Worm (Caenorhabditis elegans) whole organism, L3 larva: Measurements from ENCODE around the gene fubl-1.

Experiments used
- R02D3.7 ChIP-seq: fragments of 150-350 bp; optimal IDR thresholded peaks from 2 replicates; lab custom pipeline; 2014; ENCODE audit warnings: missing biosample characterization, missing genetic modification characterization
- ZK546.5 ChIP-seq: sonication (generic microtip); optimal IDR thresholded peaks from 2 replicates; lab custom pipeline; 2017; ENCODE audit warnings: missing biosample characterization, missing genetic modification characterization
- aly-2 ChIP-seq: fragments of 150-350 bp; optimal IDR thresholded peaks from 2 replicates; lab custom pipeline; 2014; ENCODE audit warnings: missing biosample characterization, missing genetic modification characterization
- ama-1 ChIP-seq: fragments of 150-350 bp; optimal IDR thresholded peaks from 2 replicates; lab custom pipeline; 2018
- ceh-28 ChIP-seq: fragments of 150-350 bp; optimal IDR thresholded peaks from 2 replicates; lab custom pipeline; 2014; ENCODE audit warnings: missing biosample characterization, missing genetic modification reagents, missing genetic modification characterization
- ceh-82 ChIP-seq: fragments of 150-350 bp; optimal IDR thresholded peaks from 2 replicates; lab custom pipeline; 2014; ENCODE audit warnings: missing biosample characterization, missing genetic modification characterization
- egl-27 ChIP-seq: sonication (generic microtip); optimal IDR thresholded peaks from 4 replicates; lab custom pipeline; 2017; ENCODE audit warnings: missing biosample characterization, missing genetic modification reagents, missing genetic modification characterization
- egl-5 ChIP-seq: fragments of 150-350 bp; optimal IDR thresholded peaks from 2 replicates; lab custom pipeline; 2017; ENCODE audit warnings: missing biosample characterization, missing genetic modification reagents, missing genetic modification characterization, inconsistent platforms
- elt-1 ChIP-seq: fragments of 150-350 bp; optimal IDR thresholded peaks from 2 replicates; lab custom pipeline; 2014; ENCODE audit warnings: missing biosample characterization, missing genetic modification characterization
- elt-2 ChIP-seq: sonication (generic microtip); optimal IDR thresholded peaks from 2 replicates; lab custom pipeline; 2016; ENCODE audit warnings: missing genetic modification reagents, mild to moderate bottlenecking, missing genetic modification characterization, missing compliant biosample characterization
- eor-1 ChIP-seq, 2 experiments: fragments of 150-350 bp; optimal IDR thresholded peaks; 2 replicates each; lab custom pipeline; 2014 to 2018; ENCODE audit warnings: missing biosample characterization in 2 of 2, missing genetic modification characterization in 2 of 2
- fkh-10 ChIP-seq: sonication (generic microtip); optimal IDR thresholded peaks from 2 replicates; lab custom pipeline; 2017; ENCODE audit warnings: missing biosample characterization, missing genetic modification reagents, missing genetic modification characterization
- fkh-2 ChIP-seq: fragments of 150-350 bp; optimal IDR thresholded peaks from 2 replicates; lab custom pipeline; 2014; ENCODE audit warnings: missing biosample characterization, missing genetic modification reagents, missing genetic modification characterization
- fos-1 ChIP-seq: fragments of 150-350 bp; optimal IDR thresholded peaks from 2 replicates; lab custom pipeline; 2014; ENCODE audit warnings: missing biosample characterization, missing genetic modification characterization
- hmg-11 ChIP-seq: sonication (generic microtip); optimal IDR thresholded peaks from 2 replicates; lab custom pipeline; 2016; ENCODE audit warnings: missing genetic modification characterization, missing compliant biosample characterization
- jun-1 ChIP-seq: fragments of 150-350 bp; optimal IDR thresholded peaks from 2 replicates; lab custom pipeline; 2014; ENCODE audit warnings: missing biosample characterization, missing genetic modification reagents, missing genetic modification characterization
- lin-15B ChIP-seq: fragments of 150-350 bp; optimal IDR thresholded peaks from 2 replicates; lab custom pipeline; 2014; ENCODE audit warnings: missing biosample characterization, missing genetic modification characterization
- lin-39 ChIP-seq: fragments of 150-350 bp; optimal IDR thresholded peaks from 2 replicates; lab custom pipeline; 2018; ENCODE audit warnings: missing biosample characterization, missing genetic modification reagents, missing genetic modification characterization
- lsy-12 ChIP-seq: sonication (generic microtip); optimal IDR thresholded peaks from 2 replicates; lab custom pipeline; 2016; ENCODE audit warnings: mild to moderate bottlenecking, missing genetic modification characterization, missing compliant biosample characterization
- mdl-1 ChIP-seq: fragments of 150-350 bp; optimal IDR thresholded peaks from 2 replicates; lab custom pipeline; 2014; ENCODE audit warnings: missing biosample characterization, missing genetic modification characterization
- nfya-1 ChIP-seq: sonication (generic microtip); optimal IDR thresholded peaks from 2 replicates; lab custom pipeline; 2017; ENCODE audit warnings: missing genetic modification characterization, mild to moderate bottlenecking, missing compliant biosample characterization, antibody characterized with exemption, moderate library complexity; ENCODE audit not compliant: insufficient read depth
- nhr-11 ChIP-seq: fragments of 150-350 bp; optimal IDR thresholded peaks from 2 replicates; lab custom pipeline; 2014; ENCODE audit warnings: missing biosample characterization, missing genetic modification characterization
- nhr-12 ChIP-seq: fragments of 150-350 bp; optimal IDR thresholded peaks from 2 replicates; lab custom pipeline; 2014; ENCODE audit warnings: missing biosample characterization, missing genetic modification characterization
- nhr-23 ChIP-seq: fragments of 150-350 bp; optimal IDR thresholded peaks from 2 replicates; lab custom pipeline; 2014; ENCODE audit warnings: missing biosample characterization, missing genetic modification reagents, missing genetic modification characterization
- nhr-25 ChIP-seq: sonication (generic microtip); optimal IDR thresholded peaks from 2 replicates; lab custom pipeline; 2017; ENCODE audit warnings: missing biosample characterization, missing genetic modification characterization
- nhr-28 ChIP-seq: fragments of 150-350 bp; optimal IDR thresholded peaks from 2 replicates; lab custom pipeline; 2014; ENCODE audit warnings: missing biosample characterization, missing genetic modification characterization
- nhr-43 ChIP-seq: sonication (generic microtip); optimal IDR thresholded peaks from 2 replicates; lab custom pipeline; 2016; ENCODE audit warnings: mild to moderate bottlenecking, missing genetic modification characterization, missing compliant biosample characterization; ENCODE audit not compliant: poor library complexity, severe bottlenecking
- nhr-67 ChIP-seq: fragments of 150-350 bp; optimal IDR thresholded peaks from 2 replicates; lab custom pipeline; 2014; ENCODE audit warnings: missing biosample characterization, missing genetic modification characterization
- pha-4 ChIP-seq: fragments of 150-350 bp; optimal IDR thresholded peaks from 2 replicates; lab custom pipeline; 2014; ENCODE audit warnings: missing biosample characterization, missing genetic modification reagents, missing genetic modification characterization
- pqm-1 ChIP-seq: fragments of 150-350 bp; optimal IDR thresholded peaks from 2 replicates; lab custom pipeline; 2017; ENCODE audit warnings: missing biosample characterization, missing genetic modification characterization, inconsistent platforms
- sea-2 ChIP-seq: fragments of 150-350 bp; sonication (generic microtip); optimal IDR thresholded peaks from 4 replicates; lab custom pipeline; 2014; ENCODE audit warnings: missing biosample characterization, missing genetic modification reagents, missing genetic modification characterization
- skn-1 ChIP-seq: fragments of 150-350 bp; optimal IDR thresholded peaks from 2 replicates; lab custom pipeline; 2014; ENCODE audit warnings: missing biosample characterization, missing genetic modification characterization
- snpc-4 ChIP-seq: fragments of 150-350 bp; optimal IDR thresholded peaks from 2 replicates; lab custom pipeline; 2014; ENCODE audit warnings: missing biosample characterization, missing genetic modification characterization
- unc-39 ChIP-seq: sonication (generic microtip); optimal IDR thresholded peaks from 4 replicates; lab custom pipeline; 2017; ENCODE audit warnings: missing biosample characterization, missing genetic modification characterization
- unc-62 ChIP-seq: fragments of 150-350 bp; sonication (generic microtip); optimal IDR thresholded peaks from 4 replicates; lab custom pipeline; 2014; ENCODE audit warnings: missing biosample characterization, missing genetic modification reagents, missing genetic modification characterization
- zag-1 ChIP-seq: fragments of 150-350 bp; optimal IDR thresholded peaks from 2 replicates; lab custom pipeline; 2014; ENCODE audit warnings: missing biosample characterization, missing genetic modification characterization
- ztf-11 ChIP-seq: fragments of 150-350 bp; optimal IDR thresholded peaks from 2 replicates; lab custom pipeline; 2014; ENCODE audit warnings: missing biosample characterization, missing genetic modification characterization
- ztf-4 ChIP-seq: fragments of 150-350 bp; optimal IDR thresholded peaks from 2 replicates; lab custom pipeline; 2014; ENCODE audit warnings: missing biosample characterization, missing genetic modification characterization

The fubl-1 gene

DNA sequence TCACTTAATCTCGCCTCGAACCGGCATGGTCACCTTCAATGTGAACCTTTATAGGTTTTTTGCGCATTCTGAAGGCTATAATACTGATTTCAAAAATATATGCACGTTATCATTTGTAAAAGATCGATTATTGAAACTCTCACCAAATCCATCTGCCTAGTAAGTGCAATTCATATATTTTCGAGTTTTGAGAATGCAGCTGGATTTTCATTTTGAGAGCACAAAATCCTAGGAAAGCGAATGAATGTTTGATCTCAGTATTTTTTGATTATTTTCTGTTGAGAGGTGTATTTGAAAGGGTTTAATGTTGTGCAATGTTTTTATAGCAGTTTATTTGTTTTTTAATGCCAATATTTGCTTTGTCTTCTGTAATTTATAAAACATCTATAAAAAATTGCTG is 37.4 kb upstream of the fubl-1 start:
- TF ChIP-seq ZK546.5 (no peak), ztf-11 (tag; lab: Kevin White, UChicago) (no peak), ztf-4 (no peak), ama-1 (lab: Kevin White, UChicago) (no peak), fos-1 (tag; lab: Kevin White, UChicago) (no peak), jun-1 (no peak), nhr-43 (tag; lab: Kevin White, UChicago) (no peak), snpc-4 (no peak), fkh-10 (GFP tag; lab: Kevin White, UChicago) (no peak), eor-1 (tag; optimal IDR thresholded peaks at IDR 0.05; lab: Kevin White, UChicago) (no peak), egl-27 (tag; lab: Kevin White, UChicago) (no peak), ceh-82 (no peak), elt-1 (tag; lab: Kevin White, UChicago) (no peak), elt-2 (tag; lab: Kevin White, UChicago) (no peak), egl-5 (no peak), unc-62 (GFP tag; lab: Kevin White, UChicago) (no peak), aly-2 (tag; lab: Kevin White, UChicago) (no peak), nhr-28 (tag; lab: Kevin White, UChicago) (no peak)

DNA sequence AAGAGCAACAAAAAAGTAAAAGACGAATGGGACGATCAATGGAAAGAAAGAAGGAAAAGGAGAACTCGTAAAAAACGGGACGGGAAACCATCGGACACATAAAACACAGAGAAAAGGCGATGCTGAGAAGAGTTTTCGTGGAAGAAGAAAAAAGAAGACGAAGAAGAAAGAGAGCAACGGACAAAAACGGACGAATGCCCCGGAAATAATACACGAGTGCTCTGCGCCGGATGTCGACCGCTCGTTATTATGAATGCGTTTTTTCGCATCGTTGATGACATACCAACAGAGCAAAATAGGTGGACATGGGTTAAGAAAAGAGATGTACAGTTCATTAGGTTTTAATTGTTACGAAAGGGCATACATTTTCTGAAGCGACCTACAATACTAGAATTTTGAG is 37.0 kb upstream of the fubl-1 start, which contains the start of gene Y22F5A.11:
Y22F5A.11 (minus strand) TSS at position 28 of the 400 bp plus-strand sequence.
- peak; percentile 42 for TF ChIP-seq lin-39 (tag; lab: Kevin White, UChicago)
- TF ChIP-seq snpc-4, result peak; percentile 68
- peak; percentile 20 for TF ChIP-seq nfya-1 (tag; lab: Kevin White, UChicago)
- no peak for TF ChIP-seq nhr-23 (tag; lab: Kevin White, UChicago)
- peak; percentile 46 for TF ChIP-seq egl-5
- peak; percentile 4 for TF ChIP-seq hmg-11 (tag; lab: Kevin White, UChicago)

DNA sequence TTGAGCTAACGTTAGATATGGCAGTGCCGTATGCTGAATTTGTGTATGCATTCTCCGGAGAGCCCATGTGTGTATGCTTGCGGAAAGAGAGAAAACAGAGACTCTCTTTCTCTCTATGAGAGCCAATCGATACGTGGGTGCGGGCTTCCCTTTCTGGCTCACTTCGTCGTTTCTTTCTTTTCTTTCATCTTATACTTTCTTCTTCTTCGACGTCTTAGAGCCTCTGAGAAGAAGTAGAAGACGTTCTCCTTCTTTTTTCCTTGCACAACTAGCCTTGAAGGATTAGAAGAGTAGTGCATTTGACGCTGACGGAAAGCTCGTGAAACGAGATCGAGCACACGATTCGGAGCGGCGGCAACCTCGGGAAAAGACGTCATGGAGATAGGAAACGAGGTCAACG is 35.2 kb upstream of the fubl-1 start:
- TF ChIP-seq fkh-10 (GFP tag; lab: Kevin White, UChicago), result peak; percentile 85
- peak; percentile 64 for TF ChIP-seq sea-2 (GFP tag; lab: Kevin White, UChicago)
- no peak for TF ChIP-seq eor-1 (tag; optimal IDR thresholded peaks at IDR 0.05; lab: Kevin White, UChicago)
- peak; percentile 77 for TF ChIP-seq nfya-1 (tag; lab: Kevin White, UChicago)
- peak; percentile 46 for TF ChIP-seq nhr-11
- peak; percentile 67 for TF ChIP-seq elt-1 (tag; lab: Kevin White, UChicago)
- TF ChIP-seq nhr-23 (tag; lab: Kevin White, UChicago), result no peak
- peak; percentile 81 for TF ChIP-seq unc-62 (GFP tag; lab: Kevin White, UChicago)
- TF ChIP-seq skn-1, result no peak
- no peak for TF ChIP-seq fos-1 (tag; lab: Kevin White, UChicago)
- TF ChIP-seq ceh-28, result peak; percentile 56
- peak; percentile 76 for TF ChIP-seq hmg-11 (tag; lab: Kevin White, UChicago)
- no peak for TF ChIP-seq mdl-1
- TF ChIP-seq snpc-4, result peak; percentile 55
- TF ChIP-seq nhr-67 (tag; lab: Kevin White, UChicago), result no peak
- no peak for TF ChIP-seq pqm-1 (tag; lab: Kevin White, UChicago)

DNA sequence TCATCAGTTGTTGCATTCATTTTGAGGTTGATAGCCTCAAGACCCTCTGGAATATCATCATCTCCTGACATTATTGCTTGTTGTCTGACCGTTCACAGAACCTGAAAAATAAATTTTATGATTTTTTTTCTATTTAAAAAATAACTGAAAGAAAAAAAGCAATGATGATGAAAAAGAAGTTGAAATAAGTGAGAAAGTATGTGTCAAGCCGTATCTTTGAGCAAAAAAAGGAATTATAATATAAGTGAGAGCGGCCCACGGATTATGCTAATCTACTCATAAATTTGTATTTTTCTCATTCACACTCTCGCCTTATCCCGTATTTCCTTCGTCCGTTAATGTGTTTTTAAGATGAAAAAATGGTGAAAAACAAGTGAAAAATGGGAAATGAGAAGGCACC is 31.5 kb upstream of the fubl-1 start, which contains the start of gene ric-4:
ric-4 (minus strand) TSS at position 101 of the 400 bp plus-strand sequence.
- no peak for TF ChIP-seq egl-5
- TF ChIP-seq elt-2 (tag; lab: Kevin White, UChicago), result no peak
- TF ChIP-seq pqm-1 (tag; lab: Kevin White, UChicago), result no peak
- no peak for TF ChIP-seq egl-27 (tag; lab: Kevin White, UChicago)
- no peak for TF ChIP-seq jun-1

DNA sequence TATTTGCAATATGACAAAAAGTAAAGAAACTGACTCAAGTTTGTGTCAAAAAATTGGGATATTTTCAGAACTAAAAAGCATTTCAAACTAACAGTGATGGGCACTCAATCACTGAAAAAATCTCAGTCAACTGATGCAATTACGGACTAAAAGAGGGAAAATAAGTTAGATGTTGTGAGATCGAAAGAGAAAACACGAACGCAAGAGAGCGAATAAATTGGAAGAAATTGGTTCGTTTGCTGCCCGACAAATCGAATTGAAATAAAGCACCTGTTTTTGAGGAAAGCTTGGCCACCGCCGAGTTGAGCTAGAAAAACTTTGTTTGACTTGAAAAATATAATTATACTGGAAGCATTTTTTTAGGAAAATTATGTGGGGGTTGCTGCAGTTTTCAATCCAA is 27.4 kb upstream of the fubl-1 start:
- TF ChIP-seq fkh-2 (tag; lab: Kevin White, UChicago) (no peak), unc-39 (tag; lab: Kevin White, UChicago) (no peak), pqm-1 (tag; lab: Kevin White, UChicago) (no peak), ztf-4 (no peak), aly-2 (tag; lab: Kevin White, UChicago) (no peak), R02D3.7 (tag; lab: Kevin White, UChicago) (no peak), nhr-43 (tag; lab: Kevin White, UChicago) (no peak), pha-4 (tag; lab: Kevin White, UChicago) (no peak), lsy-12 (no peak), nhr-12 (tag; lab: Kevin White, UChicago) (no peak), eor-1 (tag; optimal IDR thresholded peaks at IDR 0.05; lab: Kevin White, UChicago) (no peak), ceh-28 (no peak), nhr-67 (tag; lab: Kevin White, UChicago) (no peak), sea-2 (GFP tag; lab: Kevin White, UChicago) (no peak), zag-1 (tag; lab: Kevin White, UChicago) (no peak), lin-15B (tag; lab: Kevin White, UChicago) (no peak), elt-1 (tag; lab: Kevin White, UChicago) (no peak), mdl-1 (no peak), nhr-11 (no peak), nhr-25 (tag; lab: Kevin White, UChicago) (no peak)
